Worm (Caenorhabditis elegans) whole organism, mixed stage, embryonic: Measurements from ENCODE around the gene T11F9.10.

ENCODE experiments used
- M03D4.4 ChIP-seq: sonication (generic microtip); optimal IDR thresholded peaks from 2 replicates; lab custom pipeline; 2017; ENCODE audit warnings: mild to moderate bottlenecking, missing genetic modification characterization, missing compliant biosample characterization
- bed-3 ChIP-seq: fragments of 200-800 bp; sonication (Bioruptor generic); optimal IDR thresholded peaks from 3 replicates; lab custom pipeline; 2018; ENCODE audit warnings: mild to moderate bottlenecking, missing genetic modification characterization, moderate library complexity, missing compliant biosample characterization
- blmp-1 ChIP-seq: fragments of 150-350 bp; optimal IDR thresholded peaks from 2 replicates; lab custom pipeline; 2014; ENCODE audit warnings: missing biosample characterization, missing genetic modification characterization
- ceh-43 ChIP-seq: fragments of 200-800 bp; sonication (Bioruptor generic); optimal IDR thresholded peaks from 2 replicates; lab custom pipeline; 2018; ENCODE audit warnings: mild to moderate bottlenecking, missing genetic modification characterization, moderate library complexity, missing compliant biosample characterization
- ceh-83 ChIP-seq: fragments of 200-800 bp; sonication (Bioruptor generic); optimal IDR thresholded peaks from 2 replicates; lab custom pipeline; 2018; ENCODE audit warnings: mild to moderate bottlenecking, missing genetic modification characterization, missing compliant biosample characterization
- ces-1 ChIP-seq: fragments of 150-350 bp; optimal IDR thresholded peaks from 2 replicates; lab custom pipeline; 2014; ENCODE audit warnings: missing biosample characterization, missing genetic modification reagents, missing genetic modification characterization
- cnd-1 ChIP-seq: fragments of 200-800 bp; sonication (Bioruptor generic); optimal IDR thresholded peaks from 2 replicates; lab custom pipeline; 2018; ENCODE audit warnings: mild to moderate bottlenecking, missing genetic modification characterization, missing compliant biosample characterization
- elt-1 ChIP-seq: sonication (generic microtip); optimal IDR thresholded peaks from 2 replicates; lab custom pipeline; 2017; ENCODE audit warnings: missing genetic modification characterization, mild to moderate bottlenecking, missing compliant biosample characterization, antibody characterized with exemption, moderate library complexity, borderline replicate concordance; ENCODE audit not compliant: insufficient read depth
- elt-3 ChIP-seq: fragments of 150-350 bp; optimal IDR thresholded peaks from 2 replicates; lab custom pipeline; 2014; ENCODE audit warnings: missing biosample characterization, missing genetic modification characterization
- flh-1 ChIP-seq: fragments of 200-800 bp; sonication (Bioruptor generic); optimal IDR thresholded peaks from 2 replicates; lab custom pipeline; 2018; ENCODE audit warnings: mild to moderate bottlenecking, missing genetic modification characterization, moderate library complexity, missing compliant biosample characterization
- ham-2 ChIP-seq: fragments of 200-800 bp; sonication (Bioruptor generic); optimal IDR thresholded peaks from 2 replicates; lab custom pipeline; 2018; ENCODE audit warnings: mild to moderate bottlenecking, missing genetic modification characterization, missing compliant biosample characterization
- hlh-1 ChIP-seq: fragments of 150-350 bp; optimal IDR thresholded peaks from 2 replicates; lab custom pipeline; 2014; ENCODE audit warnings: missing biosample characterization, missing genetic modification reagents, missing genetic modification characterization
- lin-13 ChIP-seq: fragments of 150-350 bp; optimal IDR thresholded peaks from 2 replicates; lab custom pipeline; 2014; ENCODE audit warnings: missing biosample characterization, missing genetic modification characterization
- lin-32 ChIP-seq: fragments of 200-800 bp; sonication (Bioruptor generic); optimal IDR thresholded peaks from 2 replicates; lab custom pipeline; 2018; ENCODE audit warnings: mild to moderate bottlenecking, missing genetic modification characterization, missing compliant biosample characterization
- lsy-2 ChIP-seq: fragments of 150-350 bp; optimal IDR thresholded peaks from 2 replicates; lab custom pipeline; 2014; ENCODE audit warnings: missing biosample characterization, missing genetic modification characterization
- mab-5 ChIP-seq: fragments of 150-350 bp; optimal IDR thresholded peaks from 2 replicates; lab custom pipeline; 2014; ENCODE audit warnings: missing biosample characterization, missing genetic modification characterization
- mep-1 ChIP-seq: fragments of 150-350 bp; optimal IDR thresholded peaks from 2 replicates; lab custom pipeline; 2017; ENCODE audit warnings: missing biosample characterization, missing genetic modification reagents, missing genetic modification characterization, inconsistent platforms
- mls-2 ChIP-seq: sonication (generic microtip); optimal IDR thresholded peaks from 2 replicates; lab custom pipeline; 2016; ENCODE audit warnings: mild to moderate bottlenecking, missing genetic modification characterization, moderate library complexity, missing compliant biosample characterization
- nhr-12 ChIP-seq: fragments of 150-350 bp; optimal IDR thresholded peaks from 2 replicates; lab custom pipeline; 2014; ENCODE audit warnings: missing biosample characterization, missing genetic modification characterization
- nhr-2 ChIP-seq: fragments of 150-350 bp; optimal IDR thresholded peaks from 2 replicates; lab custom pipeline; 2014; ENCODE audit warnings: missing biosample characterization, missing genetic modification characterization
- nhr-237 ChIP-seq: fragments of 150-350 bp; optimal IDR thresholded peaks from 2 replicates; lab custom pipeline; 2014; ENCODE audit warnings: missing biosample characterization, missing genetic modification characterization
- nhr-28 ChIP-seq: fragments of 150-350 bp; optimal IDR thresholded peaks from 2 replicates; lab custom pipeline; 2014; ENCODE audit warnings: missing biosample characterization, missing genetic modification characterization
- sem-2 ChIP-seq: fragments of 200-800 bp; sonication (Bioruptor generic); optimal IDR thresholded peaks from 2 replicates; lab custom pipeline; 2018; ENCODE audit warnings: mild to moderate bottlenecking, missing genetic modification characterization, missing compliant biosample characterization
- snpc-4 ChIP-seq: fragments of 150-350 bp; optimal IDR thresholded peaks from 2 replicates; lab custom pipeline; 2014; ENCODE audit warnings: missing biosample characterization, missing genetic modification characterization
- sptf-1 ChIP-seq: sonication (generic microtip); optimal IDR thresholded peaks from 2 replicates; lab custom pipeline; 2017; ENCODE audit warnings: mild to moderate bottlenecking, missing genetic modification characterization, moderate library complexity, missing compliant biosample characterization
- tbx-8 ChIP-seq: fragments of 200-800 bp; sonication (Bioruptor generic); optimal IDR thresholded peaks from 2 replicates; lab custom pipeline; 2018; ENCODE audit warnings: mild to moderate bottlenecking, missing genetic modification characterization, moderate library complexity, missing compliant biosample characterization
- unc-120 ChIP-seq: sonication (generic microtip); optimal IDR thresholded peaks from 2 replicates; lab custom pipeline; 2017; ENCODE audit warnings: missing genetic modification characterization, missing compliant biosample characterization; ENCODE audit not compliant: poor library complexity, severe bottlenecking
- unc-39 ChIP-seq: fragments of 150-350 bp; optimal IDR thresholded peaks from 2 replicates; lab custom pipeline; 2014; ENCODE audit warnings: missing biosample characterization, missing genetic modification characterization
- unc-62 ChIP-seq: fragments of 150-350 bp; optimal IDR thresholded peaks from 2 replicates; lab custom pipeline; 2014; ENCODE audit warnings: missing biosample characterization, missing genetic modification reagents, missing genetic modification characterization
- zip-8 ChIP-seq: fragments of 150-350 bp; optimal IDR thresholded peaks from 2 replicates; lab custom pipeline; 2014; ENCODE audit warnings: missing biosample characterization, missing genetic modification characterization
- ztf-11 ChIP-seq: fragments of 150-350 bp; optimal IDR thresholded peaks from 2 replicates; lab custom pipeline; 2014; ENCODE audit warnings: missing biosample characterization, missing genetic modification characterization

Gene T11F9.10

ce11 chrV:11488288-11488687 is 1.5 kb downstream of the T11F9.10 start:
- TF ChIP-seq mep-1 (tag; lab: Kevin White, UChicago) (no peak), ham-2 (GFP tag; lab: Kevin White, UChicago) (no peak), bed-3 (GFP tag; lab: Kevin White, UChicago) (no peak), ztf-11 (tag; lab: Kevin White, UChicago) (no peak), lin-13 (tag; lab: Kevin White, UChicago) (no peak), lsy-2 (tag; lab: Kevin White, UChicago) (no peak), unc-120 (tag; lab: Kevin White, UChicago) (no peak), M03D4.4 (tag; lab: Kevin White, UChicago) (no peak)

ce11 chrV:11490382-11490781 is 3.6 kb downstream of the T11F9.10 start, which contains the start of gene dhs-19:
Gene dhs-19, minus strand, starts transcription at chrV:11490482.
- TF ChIP-seq ztf-11 (tag; lab: Kevin White, UChicago) (no peak), lin-13 (tag; lab: Kevin White, UChicago) (no peak), elt-3 (tag; lab: Kevin White, UChicago) (no peak), nhr-237 (tag; lab: Kevin White, UChicago) (no peak), unc-39 (no peak), mab-5 (tag; lab: Kevin White, UChicago) (no peak)

ce11 chrV:11492456-11492855 is 5.7 kb downstream of the T11F9.10 start, which contains the start of gene T11F9.21:
Gene T11F9.21, plus strand, starts transcription at chrV:11492756.
- TF ChIP-seq mab-5 (tag; lab: Kevin White, UChicago) (no peak), nhr-2 (tag; lab: Kevin White, UChicago) (no peak), cnd-1 (no peak), unc-39 (no peak), sptf-1 (tag; lab: Kevin White, UChicago) (no peak), elt-1 (tag; lab: Kevin White, UChicago) (no peak), ham-2 (GFP tag; lab: Kevin White, UChicago) (no peak), ceh-83 (GFP tag; lab: Kevin White, UChicago) (no peak), mls-2 (tag; lab: Kevin White, UChicago) (no peak), unc-120 (tag; lab: Kevin White, UChicago) (no peak), flh-1 (GFP tag; lab: Kevin White, UChicago) (no peak), unc-62 (GFP tag; lab: Kevin White, UChicago) (no peak), zip-8 (tag; lab: Kevin White, UChicago) (no peak), nhr-28 (tag; lab: Kevin White, UChicago) (no peak)

ce11 chrV:11496283-11496682 is 9.5 kb downstream of the T11F9.10 start, which contains the start of gene htrl-1:
Gene htrl-1, minus strand, starts transcription at chrV:11496383.
- no peak for TF ChIP-seq nhr-28 (tag; lab: Kevin White, UChicago)
- no peak for TF ChIP-seq nhr-12 (tag; lab: Kevin White, UChicago)
- no peak for TF ChIP-seq mep-1 (tag; lab: Kevin White, UChicago)
- no peak for TF ChIP-seq lsy-2 (tag; lab: Kevin White, UChicago)
- no peak for TF ChIP-seq ces-1
- no peak for TF ChIP-seq unc-120 (tag; lab: Kevin White, UChicago)
- no peak for TF ChIP-seq bed-3 (GFP tag; lab: Kevin White, UChicago)
- no peak for TF ChIP-seq elt-3 (tag; lab: Kevin White, UChicago)
- TF ChIP-seq ham-2 (GFP tag; lab: Kevin White, UChicago), result no peak
- TF ChIP-seq elt-1 (tag; lab: Kevin White, UChicago), result no peak
- no peak for TF ChIP-seq sem-2 (GFP tag; lab: Kevin White, UChicago)
- TF ChIP-seq ztf-11 (tag; lab: Kevin White, UChicago), result no peak
- TF ChIP-seq ceh-83 (GFP tag; lab: Kevin White, UChicago), result no peak

- TF ChIP-seq hlh-1 (tag; lab: Kevin White, UChicago) (no peak), nhr-28 (tag; lab: Kevin White, UChicago) (no peak), elt-3 (tag; lab: Kevin White, UChicago) (no peak), ham-2 (GFP tag; lab: Kevin White, UChicago) (no peak), mls-2 (tag; lab: Kevin White, UChicago) (no peak), flh-1 (GFP tag; lab: Kevin White, UChicago) (no peak), tbx-8 (GFP tag; lab: Kevin White, UChicago) (no peak), lin-13 (tag; lab: Kevin White, UChicago) (no peak), snpc-4 (tag; lab: Kevin White, UChicago) (no peak), ceh-43 (GFP tag; lab: Kevin White, UChicago) (no peak), cnd-1 (no peak), nhr-2 (tag; lab: Kevin White, UChicago) (no peak), ces-1 (no peak), lin-32 (GFP tag; lab: Kevin White, UChicago) (no peak), blmp-1 (tag; lab: Kevin White, UChicago) (no peak), elt-1 (tag; lab: Kevin White, UChicago) (no peak), ceh-83 (GFP tag; lab: Kevin White, UChicago) (no peak), M03D4.4 (tag; lab: Kevin White, UChicago) (no peak)
Observed at ce11 chrV:11497475-11497874, 10.7 kb downstream of the T11F9.10 start.
